Fruit fly (Drosophila melanogaster): ENCODE data around the gene Gs2.

DNA sequence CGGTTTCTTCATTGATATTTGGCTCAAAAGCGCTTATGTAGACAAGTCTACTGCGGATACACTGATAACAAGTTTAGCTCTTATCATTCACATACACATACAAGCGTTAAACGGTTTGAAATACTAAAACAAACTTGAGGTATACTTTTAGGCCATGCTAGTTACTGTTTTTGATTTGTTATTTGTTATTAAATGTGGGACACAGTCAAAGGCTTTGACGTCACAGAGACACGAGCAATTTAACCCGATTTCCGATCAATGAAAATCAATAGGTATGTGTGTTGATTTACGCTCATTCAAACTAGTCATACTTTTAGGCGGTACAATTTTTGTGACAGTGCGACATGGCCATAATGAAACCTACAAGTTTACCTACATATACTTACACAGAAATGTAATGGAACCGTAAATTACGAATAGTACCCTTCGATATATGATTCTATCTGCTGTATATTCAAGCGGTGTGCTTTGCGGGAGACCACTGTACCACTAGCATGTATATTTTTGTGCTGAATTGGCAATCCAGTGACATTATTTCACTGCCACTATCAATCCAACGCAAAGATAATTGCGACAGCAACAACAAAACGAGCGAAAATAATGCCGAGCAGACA, 24.3 kb downstream of the Gs2 start:
- TF ChIP-seq psq (optimal IDR thresholded peaks at IDR 0.05) (no peak), Sin3A (optimal IDR thresholded peaks at IDR 0.05) (no peak), Myc (optimal IDR thresholded peaks at IDR 0.05) (no peak)

Measured in Kc167 (cell line).